Fruit fly (Drosophila melanogaster) whole organism, embryonic: ENCODE measurements around the gene Rbcn-3B.

Experiments used
- Adf1 ChIP-seq: fragments of 200-800 bp; sonication (Bioruptor generic); IDR thresholded peaks from 2 replicates; pipeline ENCODE4 v1.3.6; 2022; ENCODE audit warnings: missing biosample characterization, missing genetic modification characterization
- Aef1 ChIP-seq: fragments of 200-800 bp; sonication (Bioruptor generic); IDR thresholded peaks from 3 replicates; pipeline ENCODE4 v1.3.6; 2022; ENCODE audit warnings: missing biosample characterization, missing genetic modification characterization
- Blimp-1 ChIP-seq: fragments of 200-800 bp; sonication (Bioruptor generic); optimal IDR thresholded peaks from 3 replicates; lab custom pipeline; 2018; ENCODE audit warnings: missing biosample characterization, missing genetic modification characterization, mild to moderate bottlenecking, moderate library complexity, missing genetic modification reagents
- CG10431 ChIP-seq: fragments of 200-800 bp; sonication (Bioruptor generic); optimal IDR thresholded peaks from 3 replicates; lab custom pipeline; 2018; ENCODE audit warnings: missing biosample characterization, mild to moderate bottlenecking, missing genetic modification characterization
- CG10654 ChIP-seq: fragments of 200-800 bp; sonication (Bioruptor generic); optimal IDR thresholded peaks from 2 replicates; lab custom pipeline; 2016; ENCODE audit warnings: missing biosample characterization, missing genetic modification characterization
- CG15601 ChIP-seq: fragments of 200-800 bp; sonication (Bioruptor generic); optimal IDR thresholded peaks from 3 replicates; lab custom pipeline; 2019; ENCODE audit warnings: missing biosample characterization, mild to moderate bottlenecking, missing genetic modification characterization, moderate library complexity
- CG1603 ChIP-seq: fragments of 200-800 bp; sonication (Bioruptor generic); optimal IDR thresholded peaks from 2 replicates; lab custom pipeline; 2019; ENCODE audit warnings: missing biosample characterization, mild to moderate bottlenecking, missing genetic modification characterization, moderate library complexity
- CG16813 ChIP-seq: fragments of 200-800 bp; sonication (Bioruptor generic); IDR thresholded peaks from 3 replicates; pipeline ENCODE4 v1.3.6; 2022; ENCODE audit warnings: missing biosample characterization, missing genetic modification characterization; ENCODE audit not compliant: partially characterized antibody
- CG17568 ChIP-seq: fragments of 200-800 bp; sonication (Bioruptor generic); optimal IDR thresholded peaks from 2 replicates; lab custom pipeline; 2018; ENCODE audit warnings: missing biosample characterization, mild to moderate bottlenecking, missing genetic modification characterization, moderate library complexity
- CG17612 ChIP-seq: fragments of 200-800 bp; sonication (Bioruptor generic); IDR thresholded peaks from 2 replicates; pipeline ENCODE4 v1.3.6; 2022; ENCODE audit warnings: missing biosample characterization, missing genetic modification characterization
- CG2712 ChIP-seq: fragments of 200-800 bp; optimal IDR thresholded peaks from 3 replicates; lab custom pipeline; 2019; ENCODE audit warnings: missing biosample characterization, mild to moderate bottlenecking, missing genetic modification characterization, moderate library complexity
- CG31224 ChIP-seq: fragments of 200-800 bp; sonication (Bioruptor generic); IDR thresholded peaks from 2 replicates; pipeline ENCODE4 v1.3.6; 2022; ENCODE audit warnings: missing biosample characterization, missing genetic modification characterization
- CG33213 ChIP-seq: fragments of 200-800 bp; sonication (Bioruptor generic); optimal IDR thresholded peaks from 3 replicates; lab custom pipeline; 2016; ENCODE audit warnings: missing biosample characterization, missing genetic modification characterization
- CG42726 ChIP-seq: fragments of 200-800 bp; sonication (Bioruptor generic); IDR thresholded peaks from 2 replicates; pipeline ENCODE4 v1.3.6; 2022; ENCODE audit warnings: missing biosample characterization, missing genetic modification characterization; ENCODE audit not compliant: partially characterized antibody
- CG4707 ChIP-seq: fragments of 200-800 bp; sonication (Bioruptor generic); optimal IDR thresholded peaks from 2 replicates; lab custom pipeline; 2018; ENCODE audit warnings: missing biosample characterization, mild to moderate bottlenecking, missing genetic modification characterization, moderate library complexity
- CG7357 ChIP-seq: fragments of 200-800 bp; sonication (Bioruptor generic); IDR thresholded peaks from 3 replicates; pipeline ENCODE4 v1.3.6; 2022; ENCODE audit warnings: missing biosample characterization, missing genetic modification characterization
- CG7372 ChIP-seq: fragments of 200-800 bp; sonication (Bioruptor generic); IDR thresholded peaks from 2 replicates; pipeline ENCODE4 v1.3.6; 2022; ENCODE audit warnings: missing biosample characterization, missing genetic modification characterization
- CG7987 ChIP-seq: fragments of 200-800 bp; sonication (Bioruptor generic); optimal IDR thresholded peaks from 2 replicates; lab custom pipeline; 2018; ENCODE audit warnings: missing biosample characterization, mild to moderate bottlenecking, missing genetic modification characterization, moderate library complexity
- CG9437 ChIP-seq: fragments of 200-800 bp; sonication (Bioruptor generic); optimal IDR thresholded peaks from 2 replicates; lab custom pipeline; 2018; ENCODE audit warnings: missing biosample characterization, mild to moderate bottlenecking, missing genetic modification characterization
- CG9817 ChIP-seq: fragments of 200-800 bp; sonication (Bioruptor generic); optimal IDR thresholded peaks from 2 replicates; lab custom pipeline; 2018; ENCODE audit warnings: missing biosample characterization, mild to moderate bottlenecking, missing genetic modification characterization, moderate library complexity
- Chrac-16 ChIP-seq: fragments of 200-800 bp; sonication (Bioruptor generic); optimal IDR thresholded peaks from 3 replicates; lab custom pipeline; 2016; ENCODE audit warnings: missing biosample characterization, missing genetic modification characterization
- D ChIP-seq, 2 experiments: fragments of 200-800 bp in 1 of 2; fragments of >200 bp in 1 of 2; sonication (Bioruptor generic) in 1 of 2; optimal IDR thresholded peaks; 2 replicates in 1 of 2; 3 replicates in 1 of 2; lab custom pipeline; 2017; ENCODE audit warnings: mild to moderate bottlenecking in 1 of 2, missing biosample characterization in 1 of 2, missing genetic modification characterization in 1 of 2, missing genetic modification reagents in 1 of 2
- D19A ChIP-seq: fragments of 200-800 bp; optimal IDR thresholded peaks from 3 replicates; lab custom pipeline; 2019; ENCODE audit warnings: missing biosample characterization, mild to moderate bottlenecking, missing genetic modification characterization, moderate library complexity
- Drgx ChIP-seq: fragments of 200-800 bp; sonication (Bioruptor generic); IDR thresholded peaks from 2 replicates; pipeline ENCODE4 v1.3.6; 2022; ENCODE audit warnings: missing biosample characterization, missing genetic modification characterization
- Ets65A ChIP-seq: fragments of 200-800 bp; sonication (Bioruptor generic); peaks from one replicate; lab custom pipeline; 2016; ENCODE audit warnings: missing biosample characterization, missing genetic modification characterization
- Gug ChIP-seq: fragments of 200-800 bp; sonication (Bioruptor generic); IDR thresholded peaks from 4 replicates; pipeline ENCODE4 v1.3.6; 2022; ENCODE audit warnings: missing biosample characterization, missing genetic modification characterization
- Hand ChIP-seq: fragments of 200-800 bp; sonication (Bioruptor generic); optimal IDR thresholded peaks from 2 replicates; lab custom pipeline; 2017; ENCODE audit warnings: mild to moderate bottlenecking, missing biosample characterization, missing genetic modification reagents, missing genetic modification characterization
- MESR4 ChIP-seq: fragments of 200-800 bp; sonication (Bioruptor generic); optimal IDR thresholded peaks from 2 replicates; lab custom pipeline; 2018; ENCODE audit warnings: missing biosample characterization, mild to moderate bottlenecking, missing genetic modification characterization, moderate library complexity
- Neu2 ChIP-seq: fragments of 200-800 bp; sonication (Bioruptor generic); optimal IDR thresholded peaks from 3 replicates; lab custom pipeline; 2016; ENCODE audit warnings: missing biosample characterization, missing genetic modification characterization, borderline replicate concordance
- Scr ChIP-seq: fragments of 200-800 bp; sonication (Bioruptor generic); IDR thresholded peaks from 2 replicates; pipeline ENCODE4 v1.3.6; 2022; ENCODE audit warnings: missing biosample characterization, missing genetic modification characterization; ENCODE audit not compliant: partially characterized antibody
- Sin3A ChIP-seq: fragments of >200 bp; optimal IDR thresholded peaks from 2 replicates; lab custom pipeline; 2018
- YL-1 ChIP-seq: fragments of 200-800 bp; sonication (Bioruptor generic); optimal IDR thresholded peaks from 3 replicates; lab custom pipeline; 2017; ENCODE audit warnings: missing biosample characterization, mild to moderate bottlenecking, missing genetic modification characterization
- ci ChIP-seq: fragments of 200-800 bp; sonication (Bioruptor generic); IDR thresholded peaks from 3 replicates; pipeline ENCODE4 v1.3.6; 2022; ENCODE audit warnings: missing biosample characterization, missing genetic modification characterization
- corto ChIP-seq: fragments of 200-800 bp; sonication (Bioruptor generic); optimal IDR thresholded peaks from 2 replicates; lab custom pipeline; 2016; ENCODE audit warnings: missing biosample characterization, mild to moderate bottlenecking, missing genetic modification characterization, moderate library complexity
- croc ChIP-seq: fragments of 200-800 bp; sonication (Bioruptor generic); conservative IDR thresholded peaks from 3 replicates; pipeline ENCODE4 v1.3.6; 2022; ENCODE audit warnings: missing biosample characterization, missing genetic modification characterization
- dati ChIP-seq: fragments of 200-800 bp; sonication (Bioruptor generic); IDR thresholded peaks from 2 replicates; pipeline ENCODE4 v1.3.6; 2022; ENCODE audit warnings: missing biosample characterization, missing genetic modification characterization
- dpn ChIP-seq, 2 experiments: fragments of 200-800 bp; sonication (Bioruptor generic); optimal IDR thresholded peaks; 3 replicates each; lab custom pipeline; 2016; ENCODE audit warnings: missing biosample characterization in 2 of 2, missing genetic modification characterization in 2 of 2
- ems ChIP-seq: fragments of 200-800 bp; sonication (Bioruptor generic); optimal IDR thresholded peaks from 3 replicates; lab custom pipeline; 2016; ENCODE audit warnings: missing biosample characterization, missing genetic modification characterization
- ham ChIP-seq: fragments of 200-800 bp; sonication (Bioruptor generic); IDR thresholded peaks from 2 replicates; pipeline ENCODE4 v1.3.6; 2022; ENCODE audit warnings: missing biosample characterization, missing genetic modification characterization
- her ChIP-seq: fragments of 200-800 bp; sonication (Bioruptor generic); optimal IDR thresholded peaks from 2 replicates; lab custom pipeline; 2016; ENCODE audit warnings: missing biosample characterization, missing genetic modification characterization
- lola ChIP-seq, 3 experiments: fragments of >200 bp in 2 of 3; fragments of 200-800 bp in 1 of 3; sonication (Bioruptor generic) in 1 of 3; optimal IDR thresholded peaks; 2 replicates each; lab custom pipeline; 2017 to 2019; ENCODE audit warnings: missing biosample characterization in 3 of 3, missing genetic modification characterization in 3 of 3, mild to moderate bottlenecking in 1 of 3, moderate library complexity in 1 of 3
- luna ChIP-seq: fragments of 200-800 bp; sonication (Bioruptor generic); optimal IDR thresholded peaks from 2 replicates; lab custom pipeline; 2016; ENCODE audit warnings: missing biosample characterization, missing genetic modification characterization
- nerfin-2 ChIP-seq: fragments of 200-800 bp; sonication (Bioruptor generic); IDR thresholded peaks from 2 replicates; pipeline ENCODE4 v1.3.6; 2022; ENCODE audit warnings: missing biosample characterization, missing genetic modification characterization; ENCODE audit not compliant: partially characterized antibody
- onecut ChIP-seq: fragments of 200-800 bp; sonication (Bioruptor generic); IDR thresholded peaks from 2 replicates; pipeline ENCODE4 v1.3.6; 2022; ENCODE audit warnings: missing biosample characterization, missing genetic modification characterization
- pfk ChIP-seq: fragments of 200-800 bp; sonication (Bioruptor generic); optimal IDR thresholded peaks from 2 replicates; lab custom pipeline; 2018; ENCODE audit warnings: missing biosample characterization, mild to moderate bottlenecking, missing genetic modification characterization, moderate library complexity
- psq ChIP-seq: fragments of 200-800 bp; sonication (Bioruptor generic); optimal IDR thresholded peaks from 2 replicates; lab custom pipeline; 2017; ENCODE audit warnings: missing biosample characterization, missing genetic modification characterization
- sr ChIP-seq: fragments of 200-800 bp; sonication (Bioruptor generic); IDR thresholded peaks from 3 replicates; pipeline ENCODE4 v1.3.6; 2022; ENCODE audit warnings: missing biosample characterization, missing genetic modification characterization
- stwl ChIP-seq: fragments of 200-800 bp; sonication (Bioruptor generic); optimal IDR thresholded peaks from 3 replicates; lab custom pipeline; 2018; ENCODE audit warnings: missing biosample characterization, mild to moderate bottlenecking, missing genetic modification characterization, moderate library complexity
- unpg ChIP-seq: fragments of 200-800 bp; sonication (Bioruptor generic); optimal IDR thresholded peaks from 3 replicates; lab custom pipeline; 2018; ENCODE audit warnings: missing biosample characterization, mild to moderate bottlenecking, missing genetic modification characterization, moderate library complexity

Gene Rbcn-3B

DNA sequence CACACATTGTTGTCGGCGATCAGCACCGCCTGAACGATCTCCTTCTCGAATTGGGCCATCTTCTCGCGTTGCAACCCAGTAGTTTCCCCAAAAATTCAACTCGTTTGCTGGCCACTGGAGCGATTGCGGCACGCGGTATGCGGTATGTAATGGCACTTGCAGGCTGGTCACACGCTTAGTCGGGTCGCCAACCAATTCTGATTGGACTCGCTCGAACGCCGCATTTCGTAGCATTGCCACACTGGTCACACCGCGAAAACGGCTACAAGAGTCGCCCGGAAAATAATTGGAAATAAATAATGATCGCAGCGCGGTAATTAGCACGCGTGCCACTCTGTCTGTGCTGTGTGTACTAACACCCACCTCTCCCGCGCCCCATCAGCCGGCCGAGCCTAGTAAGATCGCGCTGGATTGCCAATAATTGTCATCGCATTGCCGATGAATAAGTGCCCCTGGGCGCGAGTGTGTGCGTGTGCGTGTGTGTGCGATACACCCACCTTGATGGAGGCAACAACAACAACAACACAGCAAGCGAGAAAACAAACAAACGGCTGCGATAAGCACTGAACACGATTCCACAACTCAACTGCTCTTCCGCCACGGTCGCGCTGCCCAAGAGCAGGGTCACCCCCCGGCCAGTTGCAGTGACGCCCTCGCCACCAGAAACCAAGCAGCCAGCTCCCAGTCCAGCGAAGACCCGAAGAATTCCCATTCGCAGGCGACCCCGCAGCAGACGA, 14.2 kb downstream of the Rbcn-3B start, which contains the start of the genes eIF2Bepsilon and Ocrl (continued):
- TF ChIP-seq croc (GFP tag; lab: Robert Waterston, UW) (no peak), CG2712 (tag; lab: Kevin White, UChicago) (peak; percentile 29), CG10431 (GFP tag; lab: Kevin White, UChicago) (no peak), CG9817 (tag; lab: Kevin White, UChicago) (no peak), sr (GFP tag; lab: Robert Waterston, UW) (peak; percentile 72; the same call in 2 of the 3 replicates), luna (GFP tag; lab: Kevin White, UChicago) (no peak), CG4707 (GFP tag; lab: Kevin White, UChicago) (no peak), pfk (GFP tag; lab: Kevin White, UChicago) (no peak), D19A (tag; lab: Kevin White, UChicago) (no peak), CG33213 (GFP tag; lab: Kevin White, UChicago) (peak; percentile 53), CG16813 (GFP tag; lab: Robert Waterston, UW) (no peak), dpn (GFP tag; optimal IDR thresholded peaks at IDR 0.05; lab: Kevin White, UChicago) (no peak), YL-1 (GFP tag; lab: Kevin White, UChicago) (peak; percentile 73), CG17612 (no peak), ems (GFP tag; lab: Kevin White, UChicago) (no peak), Scr (GFP tag; lab: Robert Waterston, UW) (no peak), Blimp-1 (no peak), CG9437 (GFP tag; lab: Kevin White, UChicago) (no peak), Adf1 (no peak), Chrac-16 (GFP tag; lab: Kevin White, UChicago) (no peak), CG1603 (tag; lab: Kevin White, UChicago) (no peak), CG15601 (tag; lab: Kevin White, UChicago) (no peak), lola (GFP tag; optimal IDR thresholded peaks at IDR 0.05; lab: Kevin White, UChicago) (no peak), Sin3A (lab: Kevin White, UChicago) (peak; percentile 77), Aef1 (no peak), Gug (no peak), nerfin-2 (GFP tag; lab: Robert Waterston, UW) (no peak), Drgx (GFP tag; lab: Robert Waterston, UW) (no peak), ham (no peak), CG7357 (GFP tag; lab: Robert Waterston, UW) (no peak), Neu2 (GFP tag; lab: Kevin White, UChicago) (peak; percentile 78), psq (GFP tag; lab: Kevin White, UChicago) (no peak), CG10654 (no peak), her (GFP tag; lab: Kevin White, UChicago) (peak; percentile 44), unpg (no peak), CG7987 (GFP tag; lab: Kevin White, UChicago) (no peak), corto (GFP tag; lab: Kevin White, UChicago) (no peak), Ets65A (GFP tag; lab: Kevin White, UChicago) (peak; percentile 94), ci (GFP tag; lab: Robert Waterston, UW) (peak; percentile 30; the same call in 1 of the 3 replicates), CG42726 (GFP tag; lab: Robert Waterston, UW) (no peak), CG31224 (no peak), dati (no peak), Hand (GFP tag; lab: Kevin White, UChicago) (no peak), onecut (GFP tag; lab: Robert Waterston, UW) (no peak), MESR4 (GFP tag; lab: Kevin White, UChicago) (peak; percentile 88), D (optimal IDR thresholded peaks at IDR 0.05; lab: Kevin White, UChicago) (no peak), D (GFP tag; optimal IDR thresholded peaks at IDR 0.05; lab: Kevin White, UChicago) (no peak), stwl (tag; lab: Kevin White, UChicago) (no peak), CG7372 (GFP tag; lab: Robert Waterston, UW) (no peak), CG17568 (no peak)
